Worm (Caenorhabditis elegans) whole organism, midembryonic: ENCODE data around the gene nhx-3.

ENCODE experiments used
- T22C8.4 ChIP-seq: fragments of 200-800 bp; sonication (Bioruptor generic); IDR thresholded peaks from 2 replicates; pipeline ENCODE4 v1.3.6; 2022; ENCODE audit warnings: missing genetic modification characterization, missing compliant biosample characterization
- cog-1 ChIP-seq: sonication (generic microtip); optimal IDR thresholded peaks from 2 replicates; lab custom pipeline; 2016; ENCODE audit warnings: missing genetic modification characterization, missing compliant biosample characterization
- flt-1 ChIP-seq: fragments of 200-800 bp; sonication (Bioruptor generic); IDR thresholded peaks from 2 replicates; pipeline ENCODE4 v1.3.6; 2022; ENCODE audit warnings: missing genetic modification characterization, missing compliant biosample characterization
- klf-2 ChIP-seq: fragments of 200-800 bp; sonication (Bioruptor generic); conservative IDR thresholded peaks from 2 replicates; pipeline ENCODE4 v1.3.6; 2022; ENCODE audit warnings: missing genetic modification reagents, missing genetic modification characterization, missing compliant biosample characterization
- med-1 ChIP-seq: sonication (generic microtip); optimal IDR thresholded peaks from 2 replicates; lab custom pipeline; 2017; ENCODE audit warnings: missing genetic modification characterization, mild to moderate bottlenecking, missing compliant biosample characterization, antibody characterized with exemption, missing genetic modification reagents; ENCODE audit not compliant: insufficient read depth
- ref-1 ChIP-seq: fragments of 200-800 bp; sonication (Bioruptor generic); conservative IDR thresholded peaks from 2 replicates; pipeline ENCODE4 v1.3.6; 2022; ENCODE audit warnings: missing genetic modification reagents, missing genetic modification characterization, missing compliant biosample characterization
- tab-1 ChIP-seq: fragments of 200-800 bp; sonication (Bioruptor generic); IDR thresholded peaks from 2 replicates; pipeline ENCODE4 v1.3.6; 2022; ENCODE audit warnings: missing genetic modification characterization, missing compliant biosample characterization
- ztf-23 ChIP-seq: fragments of 200-800 bp; sonication (Bioruptor generic); IDR thresholded peaks from 2 replicates; pipeline ENCODE4 v1.3.6; 2022; ENCODE audit warnings: missing genetic modification reagents, missing genetic modification characterization, missing compliant biosample characterization
- ztf-29 ChIP-seq: fragments of 200-800 bp; sonication (Bioruptor generic); IDR thresholded peaks from 2 replicates; pipeline ENCODE4 v1.3.6; 2022; ENCODE audit warnings: missing genetic modification reagents, missing genetic modification characterization, missing compliant biosample characterization

- TF ChIP-seq ztf-29 (GFP tag; lab: Robert Waterston, UW) = no peak
- no peak for TF ChIP-seq cog-1 (tag; lab: Kevin White, UChicago)
- no peak for TF ChIP-seq ztf-23 (GFP tag; lab: Robert Waterston, UW)
- no peak for TF ChIP-seq ref-1 (GFP tag; lab: Robert Waterston, UW)
- no peak for TF ChIP-seq flt-1
- TF ChIP-seq T22C8.4 (GFP tag; lab: Robert Waterston, UW) = no peak
- TF ChIP-seq med-1 (GFP tag; lab: Kevin White, UChicago) = no peak
- no peak for TF ChIP-seq tab-1 (GFP tag; lab: Robert Waterston, UW)
- no peak for TF ChIP-seq klf-2 (GFP tag; lab: Robert Waterston, UW)
Measured at ce11 chrV:7543728-7544127, 1.6 kb downstream of the nhx-3 start.
